Fruit fly (Drosophila melanogaster): ENCODE results near the gene CG33500.

CG33500 gene

dm6 chr3L:11489489-11489888, 18.9 kb upstream of the CG33500 start:
- TF ChIP-seq fd96Ca (GFP tag; IDR thresholded peaks at IDR 0.05) = no peak
- TF ChIP-seq D1 (tag; optimal IDR thresholded peaks at IDR 0.05) = no peak
- no peak for TF ChIP-seq rn (GFP tag; IDR thresholded peaks at IDR 0.05)
- TF ChIP-seq Pif1A (GFP tag; optimal IDR thresholded peaks at IDR 0.05) = no peak
- no peak for TF ChIP-seq CG12605 (GFP tag; IDR thresholded peaks at IDR 0.05)
- no peak for TF ChIP-seq CG14655 (GFP tag; optimal IDR thresholded peaks at IDR 0.05)
- no peak for TF ChIP-seq CG13204 (GFP tag; optimal IDR thresholded peaks at IDR 0.05)
- no peak for TF ChIP-seq Ets98B (GFP tag; IDR thresholded peaks at IDR 0.05)
- TF ChIP-seq CG32121 (GFP tag; IDR thresholded peaks at IDR 0.05) = no peak
- TF ChIP-seq gl (tag; optimal IDR thresholded peaks at IDR 0.05) = no peak
- no peak for TF ChIP-seq Snoo (tag; optimal IDR thresholded peaks at IDR 0.05)
- TF ChIP-seq CG17806 (tag; optimal IDR thresholded peaks at IDR 0.05) = no peak
- TF ChIP-seq CG9948 (tag; optimal IDR thresholded peaks at IDR 0.05) = no peak
- TF ChIP-seq CG34367 (tag; optimal IDR thresholded peaks at IDR 0.05) = no peak
- no peak for TF ChIP-seq CG8159 (tag; optimal IDR thresholded peaks at IDR 0.05)
- no peak for TF ChIP-seq CG10348 (GFP tag; IDR thresholded peaks at IDR 0.05)

DNA sequence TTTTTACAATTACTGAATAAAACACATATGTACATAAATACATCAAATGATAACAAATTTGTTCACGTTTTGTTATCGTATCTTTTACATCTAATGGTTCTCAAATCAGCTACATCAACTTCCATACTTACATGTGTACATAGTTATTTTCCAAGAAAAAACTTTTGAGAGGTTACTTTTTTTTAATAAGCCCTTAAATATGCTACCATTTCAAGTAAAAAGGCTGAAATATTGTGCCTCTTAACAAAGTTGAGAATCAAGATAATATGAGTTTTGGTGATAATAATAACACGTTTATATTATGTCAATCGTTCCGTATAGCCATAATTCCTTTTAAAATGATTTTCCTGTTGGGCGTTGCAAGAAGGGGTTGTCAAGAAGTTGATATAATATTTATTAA, 17.9 kb upstream of the CG33500 start:
- TF ChIP-seq CG17806 (tag; optimal IDR thresholded peaks at IDR 0.05) = no peak
- no peak for TF ChIP-seq CG10348 (GFP tag; IDR thresholded peaks at IDR 0.05)
- TF ChIP-seq CG32121 (GFP tag; IDR thresholded peaks at IDR 0.05) = no peak
- no peak for TF ChIP-seq rn (GFP tag; IDR thresholded peaks at IDR 0.05)
- TF ChIP-seq CG12605 (GFP tag; IDR thresholded peaks at IDR 0.05) = no peak
- no peak for TF ChIP-seq D1 (tag; optimal IDR thresholded peaks at IDR 0.05)
- no peak for TF ChIP-seq fd96Ca (GFP tag; IDR thresholded peaks at IDR 0.05)
- TF ChIP-seq CG4496 (GFP tag; IDR thresholded peaks at IDR 0.05) = no peak
- no peak for TF ChIP-seq Snoo (tag; optimal IDR thresholded peaks at IDR 0.05)
- TF ChIP-seq Ets98B (GFP tag; IDR thresholded peaks at IDR 0.05) = no peak
- TF ChIP-seq CG8159 (tag; optimal IDR thresholded peaks at IDR 0.05) = no peak
- TF ChIP-seq CG15710 (tag; optimal IDR thresholded peaks at IDR 0.05) = no peak
- TF ChIP-seq Pif1A (GFP tag; optimal IDR thresholded peaks at IDR 0.05) = no peak
- no peak for TF ChIP-seq CG14655 (GFP tag; optimal IDR thresholded peaks at IDR 0.05)
- no peak for TF ChIP-seq CG8301 (tag; optimal IDR thresholded peaks at IDR 0.05)
- TF ChIP-seq CG34367 (tag; optimal IDR thresholded peaks at IDR 0.05) = no peak
- no peak for TF ChIP-seq gl (tag; optimal IDR thresholded peaks at IDR 0.05)

dm6 chr3L:11491222-11491873, 17.1 kb upstream of the CG33500 start:
- TF ChIP-seq CG34367 (tag; optimal IDR thresholded peaks at IDR 0.05) (peak; percentile 25), CG32121 (GFP tag; IDR thresholded peaks at IDR 0.05) (peak; percentile 61), Snoo (tag; optimal IDR thresholded peaks at IDR 0.05) (peak; percentile 73), gl (tag; optimal IDR thresholded peaks at IDR 0.05) (no peak), Pif1A (GFP tag; optimal IDR thresholded peaks at IDR 0.05) (peak; percentile 47), EcR (GFP tag; optimal IDR thresholded peaks at IDR 0.05) (no peak), CG17806 (tag; optimal IDR thresholded peaks at IDR 0.05) (peak; percentile 48), fd96Ca (GFP tag; IDR thresholded peaks at IDR 0.05) (no peak), CG8301 (tag; optimal IDR thresholded peaks at IDR 0.05) (peak; percentile 51), Pif1B (GFP tag; optimal IDR thresholded peaks at IDR 0.05) (no peak), rn (GFP tag; IDR thresholded peaks at IDR 0.05) (0 out of 2 replicates have a peak, but pooled peaks have one; percentile 8), D1 (tag; optimal IDR thresholded peaks at IDR 0.05) (no peak), CG12605 (GFP tag; IDR thresholded peaks at IDR 0.05) (peak; percentile 54), CG13204 (GFP tag; optimal IDR thresholded peaks at IDR 0.05) (no peak), CG15710 (tag; optimal IDR thresholded peaks at IDR 0.05) (peak; percentile 57), Ets98B (GFP tag; IDR thresholded peaks at IDR 0.05) (peak; percentile 8; the same call in 1 of the 2 replicates), CG9948 (tag; optimal IDR thresholded peaks at IDR 0.05) (peak; percentile 36), CG8159 (tag; optimal IDR thresholded peaks at IDR 0.05) (peak; percentile 58), CG4496 (GFP tag; IDR thresholded peaks at IDR 0.05) (peak; percentile 73), CG10348 (GFP tag; IDR thresholded peaks at IDR 0.05) (no peak), CG14655 (GFP tag; optimal IDR thresholded peaks at IDR 0.05) (peak; percentile 58)

- TF ChIP-seq CG4496 (GFP tag; IDR thresholded peaks at IDR 0.05) (no peak), CG8159 (tag; optimal IDR thresholded peaks at IDR 0.05) (no peak), CG8301 (tag; optimal IDR thresholded peaks at IDR 0.05) (no peak), EcR (GFP tag; optimal IDR thresholded peaks at IDR 0.05) (no peak), Pif1B (GFP tag; optimal IDR thresholded peaks at IDR 0.05) (no peak), CG32121 (GFP tag; IDR thresholded peaks at IDR 0.05) (no peak), CG14655 (GFP tag; optimal IDR thresholded peaks at IDR 0.05) (no peak), Snoo (tag; optimal IDR thresholded peaks at IDR 0.05) (no peak), rn (GFP tag; IDR thresholded peaks at IDR 0.05) (no peak), CG12605 (GFP tag; IDR thresholded peaks at IDR 0.05) (no peak), fd96Ca (GFP tag; IDR thresholded peaks at IDR 0.05) (no peak), CG15710 (tag; optimal IDR thresholded peaks at IDR 0.05) (no peak), CG9948 (tag; optimal IDR thresholded peaks at IDR 0.05) (no peak), CG13204 (GFP tag; optimal IDR thresholded peaks at IDR 0.05) (no peak), Pif1A (GFP tag; optimal IDR thresholded peaks at IDR 0.05) (no peak), D1 (tag; optimal IDR thresholded peaks at IDR 0.05) (no peak), Ets98B (GFP tag; IDR thresholded peaks at IDR 0.05) (no peak), CG10348 (GFP tag; IDR thresholded peaks at IDR 0.05) (no peak), gl (tag; optimal IDR thresholded peaks at IDR 0.05) (no peak), CG34367 (tag; optimal IDR thresholded peaks at IDR 0.05) (no peak)
Measured at dm6 chr3L:11491874-11492268, 16.6 kb upstream of the CG33500 start.

DNA sequence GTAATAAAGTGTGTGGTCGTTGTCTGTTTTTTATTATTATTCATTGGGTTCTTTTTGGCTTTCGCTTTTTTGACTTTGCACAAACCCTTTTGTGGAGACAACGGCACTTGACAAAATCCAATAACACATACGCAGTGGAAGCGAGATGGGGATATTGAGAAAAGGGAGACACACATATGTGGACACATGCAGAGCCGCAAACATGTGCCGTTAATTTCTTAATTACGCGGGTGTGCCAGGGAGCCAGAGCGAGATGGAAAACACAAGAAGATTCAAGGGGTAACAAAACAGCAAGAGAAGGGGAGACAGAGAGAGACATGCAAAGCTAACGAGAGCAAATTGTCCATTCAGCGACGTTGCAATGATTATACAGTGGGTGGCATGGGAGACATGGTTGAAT, 16.0 kb upstream of the CG33500 start:
- TF ChIP-seq CG13204 (GFP tag; optimal IDR thresholded peaks at IDR 0.05) (peak; percentile 29), CG32121 (GFP tag; IDR thresholded peaks at IDR 0.05) (peak; percentile 54), Pif1A (GFP tag; optimal IDR thresholded peaks at IDR 0.05) (no peak)
